Worm (Caenorhabditis elegans): ENCODE measurements around the gene F26D2.16.

ce11 chrV:16458714-16459113, 39.0 kb upstream of the F26D2.16 start, which contains the start of gene str-15:
- TF ChIP-seq attf-5 (GFP tag; optimal IDR thresholded peaks at IDR 0.05) (no peak), ztf-28 (GFP tag; IDR thresholded peaks at IDR 0.05) (no peak), F57C9.4 (tag; optimal IDR thresholded peaks at IDR 0.05) (no peak), K11D2.4 (GFP tag; IDR thresholded peaks at IDR 0.05) (no peak), hmg-20 (GFP tag; IDR thresholded peaks at IDR 0.05) (no peak), him-1 (tag; optimal IDR thresholded peaks at IDR 0.05) (no peak), snpc-3.4 (tag; optimal IDR thresholded peaks at IDR 0.05) (no peak), hlh-12 (tag; optimal IDR thresholded peaks at IDR 0.05) (no peak), zfh-2 (GFP tag; conservative IDR thresholded peaks at IDR 0.05) (no peak), snpc-4 (GFP tag; optimal IDR thresholded peaks at IDR 0.05) (no peak), snpc-4 (tag; optimal IDR thresholded peaks at IDR 0.05) (no peak), athp-1 (tag; optimal IDR thresholded peaks at IDR 0.05) (no peak), unc-62 (GFP tag; optimal IDR thresholded peaks at IDR 0.05) (no peak), snpc-1.3 (tag; optimal IDR thresholded peaks at IDR 0.05; ENCODE audit: insufficient read depth) (no peak), somi-1 (GFP tag; optimal IDR thresholded peaks at IDR 0.05) (no peak)

Measured in whole organism, young adult.